Fruit fly (Drosophila melanogaster) whole organism, wandering third instar larva: ENCODE measurements around the gene CG14605.

ENCODE experiments used
- Abd-B ChIP-seq: fragments of >200 bp; optimal IDR thresholded peaks from 2 replicates; lab custom pipeline; 2017; ENCODE audit warnings: missing biosample characterization, missing genetic modification characterization
- CG9705 ChIP-seq: fragments of 200-800 bp; sonication (Bioruptor generic); optimal IDR thresholded peaks from 2 replicates; lab custom pipeline; 2018; ENCODE audit warnings: missing biosample characterization, mild to moderate bottlenecking, missing genetic modification characterization
- CrebA ChIP-seq: fragments of 200-800 bp; sonication (Bioruptor generic); optimal IDR thresholded peaks from 2 replicates; lab custom pipeline; 2016; ENCODE audit warnings: missing biosample characterization, mild to moderate bottlenecking, missing genetic modification characterization, borderline replicate concordance
- Dif ChIP-seq: fragments of 200-275, 200-300 bp; sonication (Bioruptor generic); optimal IDR thresholded peaks from 2 replicates; lab custom pipeline; 2018; ENCODE audit warnings: missing biosample characterization, missing genetic modification characterization; ENCODE audit not compliant: partially characterized antibody
- GATAd ChIP-seq: sonication (Bioruptor generic); optimal IDR thresholded peaks from 2 replicates; lab custom pipeline; 2016; ENCODE audit warnings: missing biosample characterization, missing genetic modification characterization
- HLH106 ChIP-seq: fragments of 200-800 bp; optimal IDR thresholded peaks from 3 replicates; lab custom pipeline; 2019; ENCODE audit warnings: missing biosample characterization, mild to moderate bottlenecking, missing genetic modification characterization, moderate library complexity
- Hnf4 ChIP-seq: fragments of 200-800 bp; sonication (Bioruptor generic); optimal IDR thresholded peaks from 2 replicates; lab custom pipeline; 2016; ENCODE audit warnings: missing biosample characterization, mild to moderate bottlenecking, missing genetic modification characterization
- Hr78 ChIP-seq: fragments of >200 bp; optimal IDR thresholded peaks from 2 replicates; lab custom pipeline; 2017; ENCODE audit warnings: missing biosample characterization, missing genetic modification characterization
- Jra ChIP-seq: sonication (Bioruptor generic); optimal IDR thresholded peaks from 2 replicates; lab custom pipeline; 2016; ENCODE audit warnings: missing biosample characterization, missing genetic modification characterization
- Mio ChIP-seq: sonication (Bioruptor generic); optimal IDR thresholded peaks from 2 replicates; lab custom pipeline; 2016; ENCODE audit warnings: missing biosample characterization, missing genetic modification characterization
- Myc ChIP-seq: fragments of >200 bp; optimal IDR thresholded peaks from 2 replicates; lab custom pipeline; 2017
- OdsH ChIP-seq: fragments of 200-800 bp; sonication (Bioruptor generic); optimal IDR thresholded peaks from 2 replicates; lab custom pipeline; 2016; ENCODE audit warnings: missing biosample characterization, mild to moderate bottlenecking, missing genetic modification characterization
- Rel ChIP-seq, 2 experiments: fragments of 200-800 bp; sonication (Bioruptor generic) in 1 of 2; optimal IDR thresholded peaks; 2 replicates in 1 of 2; 3 replicates in 1 of 2; lab custom pipeline; 2016 to 2019; ENCODE audit warnings: mild to moderate bottlenecking in 2 of 2, missing biosample characterization in 2 of 2, missing genetic modification characterization in 2 of 2, moderate library complexity in 1 of 2
- Sp1 ChIP-seq: fragments of 200-800 bp; sonication (Bioruptor generic); optimal IDR thresholded peaks from 3 replicates; lab custom pipeline; 2019; ENCODE audit warnings: missing biosample characterization, mild to moderate bottlenecking, missing genetic modification characterization, moderate library complexity
- Vsx2 ChIP-seq: fragments of 200-300, 225-300 bp; sonication (Bioruptor generic); optimal IDR thresholded peaks from 2 replicates; lab custom pipeline; 2018; ENCODE audit warnings: missing biosample characterization, missing genetic modification characterization; ENCODE audit not compliant: partially characterized antibody
- br ChIP-seq: fragments of 200-800 bp; sonication (Bioruptor generic); optimal IDR thresholded peaks from 2 replicates; lab custom pipeline; 2016; ENCODE audit warnings: missing biosample characterization, missing genetic modification characterization
- brk ChIP-seq: fragments of 200-800 bp; sonication (Bioruptor generic); optimal IDR thresholded peaks from 2 replicates; lab custom pipeline; 2016; ENCODE audit warnings: missing biosample characterization, mild to moderate bottlenecking, missing genetic modification characterization
- dl ChIP-seq, 2 experiments: fragments of 175-275, 200-275 bp in 1 of 2; fragments of 200-275 bp in 1 of 2; sonication (Bioruptor generic); optimal IDR thresholded peaks; lab custom pipeline; 2018; ENCODE audit warnings: mild to moderate bottlenecking in 2 of 2, missing biosample characterization in 2 of 2, missing genetic modification characterization in 2 of 2, moderate library complexity in 2 of 2; ENCODE audit not compliant: partially characterized antibody in 2 of 2, insufficient read depth in 1 of 2
- dmrt93B ChIP-seq: fragments of 200-800 bp; sonication (Bioruptor generic); optimal IDR thresholded peaks from 2 replicates; lab custom pipeline; 2018; ENCODE audit warnings: missing biosample characterization, mild to moderate bottlenecking, missing genetic modification characterization
- dsf ChIP-seq: sonication (Bioruptor generic); optimal IDR thresholded peaks from 2 replicates; lab custom pipeline; 2016; ENCODE audit warnings: missing biosample characterization, missing genetic modification characterization, borderline replicate concordance
- ey ChIP-seq: fragments of 200-800 bp; sonication (Bioruptor generic); optimal IDR thresholded peaks from 2 replicates; lab custom pipeline; 2016; ENCODE audit warnings: missing biosample characterization, missing genetic modification characterization
- foxo ChIP-seq, 2 experiments: fragments of 200-800 bp; sonication (Bioruptor generic); optimal IDR thresholded peaks; 2 replicates in 1 of 2; 3 replicates in 1 of 2; lab custom pipeline; 2016 to 2017; ENCODE audit warnings: missing biosample characterization in 2 of 2, missing genetic modification characterization in 2 of 2
- fru ChIP-seq: fragments of 200-800 bp; sonication (Bioruptor generic); optimal IDR thresholded peaks from 3 replicates; lab custom pipeline; 2016; ENCODE audit warnings: missing biosample characterization, mild to moderate bottlenecking, missing genetic modification characterization
- h ChIP-seq: fragments of 200-800 bp; sonication (Bioruptor generic); optimal IDR thresholded peaks from 3 replicates; lab custom pipeline; 2016; ENCODE audit warnings: missing biosample characterization, mild to moderate bottlenecking, missing genetic modification characterization
- jim ChIP-seq: fragments of 175-275, 200-325 bp; sonication (Bioruptor generic); optimal IDR thresholded peaks from 2 replicates; lab custom pipeline; 2016; ENCODE audit warnings: missing biosample characterization, mild to moderate bottlenecking, missing genetic modification characterization
- pan ChIP-seq: fragments of >200 bp; optimal IDR thresholded peaks from 2 replicates; lab custom pipeline; 2017
- psq ChIP-seq: fragments of 200-800 bp; sonication (Bioruptor generic); optimal IDR thresholded peaks from 3 replicates; lab custom pipeline; 2017; ENCODE audit warnings: missing biosample characterization, mild to moderate bottlenecking, missing genetic modification characterization, moderate library complexity
- rgr ChIP-seq: fragments of 200-800 bp; sonication (Bioruptor generic); optimal IDR thresholded peaks from 3 replicates; lab custom pipeline; 2016; ENCODE audit warnings: missing biosample characterization, mild to moderate bottlenecking, missing genetic modification characterization
- sage ChIP-seq: fragments of 200-800 bp; sonication (Bioruptor generic); optimal IDR thresholded peaks from 2 replicates; lab custom pipeline; 2016; ENCODE audit warnings: missing biosample characterization, mild to moderate bottlenecking, missing genetic modification characterization
- tai ChIP-seq: sonication (Bioruptor generic); optimal IDR thresholded peaks from 2 replicates; lab custom pipeline; 2016; ENCODE audit warnings: missing biosample characterization, missing genetic modification characterization
- usp ChIP-seq: fragments of >200 bp; optimal IDR thresholded peaks from 2 replicates; lab custom pipeline; 2017; ENCODE audit warnings: missing biosample characterization, missing genetic modification characterization
- woc ChIP-seq: sonication (Bioruptor generic); optimal IDR thresholded peaks from 2 replicates; lab custom pipeline; 2016; ENCODE audit warnings: missing biosample characterization, mild to moderate bottlenecking, missing genetic modification characterization

The CG14605 gene

DNA sequence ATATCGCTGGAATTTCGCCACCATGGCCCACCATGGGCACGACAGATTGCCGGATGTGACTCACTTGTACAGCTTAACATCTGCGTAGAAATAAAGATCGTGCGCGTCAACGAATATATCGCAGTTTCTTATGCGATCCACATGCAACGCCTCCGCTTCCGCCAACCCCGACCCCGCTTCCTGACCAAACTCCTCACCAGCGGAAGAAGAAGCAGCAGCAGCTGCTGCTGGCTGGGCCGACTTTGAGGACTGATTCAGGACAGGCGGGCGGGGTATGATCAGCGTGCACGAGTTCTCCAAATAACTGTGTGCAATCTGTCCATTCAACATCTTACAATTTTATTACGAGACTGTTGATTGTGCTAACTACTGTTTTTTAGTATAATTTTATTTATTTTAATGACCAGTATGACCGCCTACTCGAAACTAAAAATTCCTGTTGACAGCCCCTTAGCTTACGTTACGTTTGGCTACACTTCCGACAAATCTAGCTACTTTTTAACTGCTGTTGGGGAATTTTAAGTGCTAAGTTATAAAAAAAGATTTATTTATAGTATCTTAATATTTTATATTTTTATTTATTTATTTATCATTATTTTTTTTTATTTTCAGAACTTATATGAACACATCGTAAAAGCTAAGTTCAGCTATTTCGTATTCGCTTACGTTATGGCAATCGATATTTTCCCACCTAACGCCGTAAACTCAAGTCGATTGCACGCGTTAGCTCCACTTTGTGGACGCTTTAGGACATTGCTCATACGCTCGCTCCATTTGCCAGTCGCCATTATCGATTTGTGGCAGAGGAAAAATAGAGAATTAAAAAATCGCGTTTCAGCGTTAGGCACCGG lies 33.0 kb downstream of the CG14605 start, which contains the start of the genes CG10055 and lap:
TSS of gene CG10055 (minus strand) at position 432 of the 851 bp plus-strand sequence.
TSS of gene lap (plus strand) at position 753 of the 851 bp plus-strand sequence.
- TF ChIP-seq GATAd (GFP tag; lab: Kevin White, UChicago) (no peak), Mio (GFP tag; lab: Kevin White, UChicago) (no peak), dsf (GFP tag; lab: Kevin White, UChicago) (no peak), Vsx2 (GFP tag; lab: Kevin White, UChicago) (no peak), Hnf4 (no peak), CrebA (GFP tag; lab: Kevin White, UChicago) (no peak), br (GFP tag; lab: Kevin White, UChicago) (no peak), HLH106 (no peak), woc (GFP tag; lab: Kevin White, UChicago) (peak; percentile 4), CG9705 (GFP tag; lab: Kevin White, UChicago) (no peak), dmrt93B (GFP tag; lab: Kevin White, UChicago) (no peak), Myc (lab: Kevin White, UChicago) (peak; percentile 2)

DNA sequence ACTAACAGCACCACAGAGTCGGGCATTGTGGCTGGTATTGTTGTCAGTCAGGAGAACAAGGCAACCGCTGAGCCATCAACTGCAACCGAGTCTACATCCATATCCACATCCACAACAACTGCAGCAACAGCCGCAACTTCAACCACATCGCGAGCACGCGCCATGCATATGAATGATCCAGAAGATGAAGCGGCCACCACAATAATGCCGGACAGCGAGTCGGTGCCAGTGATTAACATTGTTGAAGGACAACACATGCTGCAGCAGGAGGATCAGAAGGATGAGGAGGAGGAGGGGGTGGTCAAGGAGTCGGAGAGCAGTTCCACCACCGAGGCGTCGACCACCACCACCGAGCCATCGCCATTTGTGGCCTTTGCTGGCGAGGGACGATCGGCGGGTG lies 44.8 kb downstream of the CG14605 start:
- TF ChIP-seq GATAd (GFP tag; lab: Kevin White, UChicago) (no peak), Hr78 (GFP tag; lab: Kevin White, UChicago) (no peak), Myc (lab: Kevin White, UChicago) (no peak), Rel (GFP tag; optimal IDR thresholded peaks at IDR 0.05; lab: Kevin White, UChicago) (no peak), Rel (tag; optimal IDR thresholded peaks at IDR 0.05; lab: Kevin White, UChicago) (no peak), dl (GFP tag; optimal IDR thresholded peaks at IDR 0.05; lab: Kevin White, UChicago; ENCODE audit: insufficient read depth in 1 of 2, partially characterized antibody in 2 of 2) (no peak), Hnf4 (no peak), sage (GFP tag; lab: Kevin White, UChicago) (no peak), pan (no peak), br (GFP tag; lab: Kevin White, UChicago) (no peak), brk (GFP tag; lab: Kevin White, UChicago) (no peak), woc (GFP tag; lab: Kevin White, UChicago) (no peak), CG9705 (GFP tag; lab: Kevin White, UChicago) (no peak), psq (GFP tag; lab: Kevin White, UChicago) (no peak), Dif (GFP tag; lab: Kevin White, UChicago) (no peak), ey (GFP tag; lab: Kevin White, UChicago) (no peak), Abd-B (GFP tag; lab: Kevin White, UChicago) (no peak), CrebA (GFP tag; lab: Kevin White, UChicago) (no peak), dmrt93B (GFP tag; lab: Kevin White, UChicago) (no peak), tai (GFP tag; lab: Kevin White, UChicago) (no peak)

DNA sequence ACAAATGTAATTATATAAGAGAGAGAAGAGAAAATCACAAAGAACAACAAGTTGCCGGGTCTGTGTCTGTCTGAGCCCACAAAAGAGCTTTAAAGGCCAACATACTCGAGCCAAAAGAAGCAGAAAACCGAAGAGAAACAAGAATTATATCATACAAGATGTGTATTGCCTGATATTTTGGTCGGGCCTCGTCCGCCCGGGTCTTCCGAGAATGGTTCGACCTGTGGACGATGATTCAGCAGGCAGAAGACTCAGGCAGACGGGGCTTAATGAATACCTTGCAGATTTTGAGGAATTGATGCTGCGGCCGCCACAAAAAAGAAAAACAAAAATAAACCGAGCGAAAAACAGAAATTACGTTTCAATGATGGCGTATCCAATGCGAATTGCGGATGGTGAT lies 46.5 kb downstream of the CG14605 start:
- peak; percentile 39 for TF ChIP-seq Vsx2 (GFP tag; lab: Kevin White, UChicago)
- peak; percentile 13 for TF ChIP-seq psq (GFP tag; lab: Kevin White, UChicago)
- peak; percentile 12 for TF ChIP-seq brk (GFP tag; lab: Kevin White, UChicago)
- TF ChIP-seq h, result no peak

DNA sequence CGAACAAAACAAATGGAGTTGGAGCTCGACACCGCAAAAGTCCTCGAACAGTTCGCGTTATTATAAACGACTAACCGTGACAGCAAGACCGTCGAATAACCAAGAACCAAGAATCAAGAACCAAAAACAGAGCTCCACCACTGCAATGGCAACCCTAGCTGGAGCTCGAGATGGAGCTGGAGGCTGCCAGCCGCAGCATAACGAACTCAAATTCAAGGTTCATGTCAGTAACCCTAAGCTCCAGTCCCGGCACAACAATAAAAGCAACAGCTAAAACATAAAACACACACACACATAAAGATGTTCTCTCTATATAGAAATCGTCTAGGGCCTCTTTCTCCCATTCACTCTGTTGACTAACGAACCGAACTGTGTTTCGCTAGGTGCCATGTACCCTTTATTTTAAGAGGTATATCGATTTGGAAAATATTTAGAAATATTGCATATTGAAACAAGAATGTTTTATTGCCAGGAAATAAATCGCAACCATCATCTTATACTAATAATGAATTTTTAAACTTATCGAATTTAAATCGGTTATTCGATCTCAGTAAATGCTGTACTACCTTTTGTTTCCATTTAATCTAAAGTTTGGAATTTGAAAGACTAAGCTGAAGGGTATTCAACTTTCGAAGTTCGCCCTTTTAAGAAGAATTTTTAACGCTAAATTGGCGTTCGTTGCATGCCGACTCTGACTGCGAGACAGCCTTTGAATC lies 48.0 kb downstream of the CG14605 start:
- TF ChIP-seq ey (GFP tag; lab: Kevin White, UChicago), result peak; percentile 21
- no peak for TF ChIP-seq Mio (GFP tag; lab: Kevin White, UChicago)
- TF ChIP-seq foxo (GFP tag; optimal IDR thresholded peaks at IDR 0.05; lab: Kevin White, UChicago), result peak in 1 of 2 experiments; percentile 42
- peak; percentile 37 for TF ChIP-seq Sp1 (GFP tag; lab: Kevin White, UChicago)
- no peak for TF ChIP-seq sage (GFP tag; lab: Kevin White, UChicago)
- TF ChIP-seq jim (GFP tag; lab: Kevin White, UChicago), result no peak
- TF ChIP-seq woc (GFP tag; lab: Kevin White, UChicago), result peak; percentile 57
- TF ChIP-seq pan, result no peak
- peak; percentile 31 for TF ChIP-seq OdsH
- no peak for TF ChIP-seq Jra (GFP tag; lab: Kevin White, UChicago)
- TF ChIP-seq psq (GFP tag; lab: Kevin White, UChicago), result peak; percentile 10
- no peak for TF ChIP-seq usp (GFP tag; lab: Kevin White, UChicago)
- peak; percentile 47 for TF ChIP-seq fru
- peak; percentile 41 for TF ChIP-seq h
- no peak for TF ChIP-seq dmrt93B (GFP tag; lab: Kevin White, UChicago)
- no peak for TF ChIP-seq Abd-B (GFP tag; lab: Kevin White, UChicago)
- no peak for TF ChIP-seq Hnf4
- no peak for TF ChIP-seq CG9705 (GFP tag; lab: Kevin White, UChicago)
- TF ChIP-seq rgr, result no peak
